Fruit fly (Drosophila melanogaster) Kc167 (cell line): Measurements from ENCODE around the gene CG44006.

Experiments used
- Myc ChIP-seq: fragments of >200 bp; optimal IDR thresholded peaks from 2 replicates; lab custom pipeline; 2017; ENCODE audit warnings: missing external identifiers
- Sin3A ChIP-seq: fragments of >200 bp; optimal IDR thresholded peaks from 2 replicates; lab custom pipeline; 2018; ENCODE audit warnings: missing external identifiers
- h ChIP-seq: fragments of >200 bp; optimal IDR thresholded peaks from 3 replicates; lab custom pipeline; 2018; ENCODE audit warnings: missing external identifiers
- psq ChIP-seq: fragments of >200 bp; optimal IDR thresholded peaks from 2 replicates; lab custom pipeline; 2017; ENCODE audit warnings: missing external identifiers
- ttk ChIP-seq: sonication (Bioruptor generic); optimal IDR thresholded peaks from 2 replicates; lab custom pipeline; 2017; ENCODE audit warnings: missing external identifiers

DNA sequence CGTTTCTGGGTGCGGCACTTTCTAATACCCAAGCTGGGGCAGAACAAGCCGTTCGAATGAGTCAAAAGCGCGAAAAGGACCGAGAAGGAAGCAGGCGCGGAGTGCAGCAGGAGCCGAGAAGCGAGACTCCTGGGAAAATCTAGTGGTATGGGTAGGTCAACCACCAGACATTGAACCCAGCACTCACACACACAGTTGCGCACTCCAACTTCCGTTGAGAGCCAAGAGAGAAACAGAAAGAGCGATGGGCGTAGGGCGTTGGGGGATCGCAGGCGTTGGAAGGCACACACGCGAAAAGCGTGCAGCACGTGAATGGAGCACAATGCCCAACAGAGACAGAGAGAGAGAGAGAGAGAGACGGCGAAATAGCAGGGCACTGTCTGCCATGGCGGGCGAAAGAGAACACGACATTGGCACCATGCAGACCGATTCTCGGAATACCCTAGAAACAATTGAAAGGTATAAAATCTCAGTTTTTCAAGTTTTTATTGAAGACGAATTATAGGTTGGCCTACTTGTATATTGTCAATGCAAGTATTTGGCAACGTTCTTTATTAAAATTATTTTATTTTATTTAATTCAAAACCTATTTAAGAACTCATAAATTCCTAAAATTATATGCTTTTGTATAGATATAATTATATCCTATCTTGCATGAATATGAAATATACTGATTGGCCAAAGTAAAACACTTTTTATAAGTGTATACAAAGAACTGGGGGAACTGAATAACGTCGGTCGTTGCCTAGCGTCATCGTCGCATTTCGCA is 7.9 kb upstream of the CG44006 start:
- no peak for TF ChIP-seq psq (lab: Kevin White, UChicago)
- TF ChIP-seq Sin3A (lab: Kevin White, UChicago): no peak
- TF ChIP-seq ttk: no peak
- no peak for TF ChIP-seq h
- no peak for TF ChIP-seq Myc (lab: Kevin White, UChicago)
